Worm (Caenorhabditis elegans) whole organism, young adult: ENCODE measurements around the gene T21B10.4.
A peak's percentile ranks its signal among the peaks of the same experiment; 100 is the strongest.

Experiments used
- B0336.3 ChIP-seq: fragments of 200-800 bp; sonication (Bioruptor generic); IDR thresholded peaks from 2 replicates; pipeline ENCODE4 v1.3.6; 2022; ENCODE audit warnings: missing genetic modification characterization, missing compliant biosample characterization
- C17E4.6 ChIP-seq: fragments of 200-800 bp; sonication (Bioruptor generic); IDR thresholded peaks from 2 replicates; pipeline ENCODE4 v1.3.6; 2022; ENCODE audit warnings: missing genetic modification reagents, missing genetic modification characterization, missing compliant biosample characterization
- F22D6.2 ChIP-seq: sonication (generic microtip); optimal IDR thresholded peaks from 2 replicates; lab custom pipeline; 2016; ENCODE audit warnings: mild to moderate bottlenecking, missing genetic modification characterization, missing compliant biosample characterization
- F33H1.4 ChIP-seq: fragments of 200-800 bp; sonication (Bioruptor generic); IDR thresholded peaks from 2 replicates; pipeline ENCODE4 v1.3.6; 2022; ENCODE audit warnings: missing genetic modification reagents, missing genetic modification characterization, missing compliant biosample characterization
- F39B2.1 ChIP-seq: fragments of 200-800 bp; sonication (Bioruptor generic); IDR thresholded peaks from 2 replicates; pipeline ENCODE4 v1.3.6; 2022; ENCODE audit warnings: missing genetic modification reagents, missing genetic modification characterization, missing compliant biosample characterization
- F49E8.2 ChIP-seq: sonication (generic microtip); optimal IDR thresholded peaks from 3 replicates; lab custom pipeline; 2017; ENCODE audit warnings: missing genetic modification characterization, mild to moderate bottlenecking, missing compliant biosample characterization, antibody characterized with exemption, moderate library complexity; ENCODE audit not compliant: insufficient read depth
- F55B11.4 ChIP-seq: sonication (generic microtip); optimal IDR thresholded peaks from 2 replicates; lab custom pipeline; 2016; ENCODE audit warnings: missing compliant biosample characterization, missing genetic modification characterization, borderline replicate concordance; ENCODE audit not compliant: insufficient read depth
- F57C9.4 ChIP-seq: sonication (generic microtip); optimal IDR thresholded peaks from 2 replicates; lab custom pipeline; 2017; ENCODE audit warnings: mild to moderate bottlenecking, missing genetic modification characterization, missing compliant biosample characterization
- K11D2.4 ChIP-seq: fragments of 200-800 bp; sonication (Bioruptor generic); IDR thresholded peaks from 2 replicates; pipeline ENCODE4 v1.3.6; 2022; ENCODE audit warnings: missing genetic modification reagents, missing genetic modification characterization, missing compliant biosample characterization
- K12H6.12 ChIP-seq: fragments of 200-800 bp; sonication (Bioruptor generic); optimal IDR thresholded peaks from 2 replicates; lab custom pipeline; 2018; ENCODE audit warnings: mild to moderate bottlenecking, missing genetic modification characterization, missing compliant biosample characterization
- Y67H2A.10 ChIP-seq: fragments of 200-800 bp; sonication (Bioruptor generic); conservative IDR thresholded peaks from 2 replicates; pipeline ENCODE4 v1.3.6; 2022; ENCODE audit warnings: missing genetic modification reagents, missing genetic modification characterization, missing compliant biosample characterization
- Y79H2A.3 ChIP-seq: fragments of 200-800 bp; sonication (Bioruptor generic); conservative IDR thresholded peaks from 2 replicates; pipeline ENCODE4 v1.3.6; 2022; ENCODE audit warnings: missing genetic modification reagents, missing genetic modification characterization, missing compliant biosample characterization
- aptf-2 ChIP-seq: fragments of 200-800 bp; sonication (Bioruptor generic); conservative IDR thresholded peaks from 2 replicates; pipeline ENCODE4 v1.3.6; 2022; ENCODE audit warnings: missing genetic modification reagents, missing genetic modification characterization, missing compliant biosample characterization
- athp-1 ChIP-seq: sonication (generic microtip); optimal IDR thresholded peaks from 2 replicates; lab custom pipeline; 2017; ENCODE audit warnings: mild to moderate bottlenecking, missing genetic modification characterization, missing compliant biosample characterization
- attf-6 ChIP-seq: fragments of 200-800 bp; sonication (Bioruptor generic); IDR thresholded peaks from 2 replicates; pipeline ENCODE4 v1.3.6; 2022; ENCODE audit warnings: missing genetic modification reagents, missing genetic modification characterization, missing compliant biosample characterization
- bed-2 ChIP-seq: fragments of 200-800 bp; sonication (Bioruptor generic); IDR thresholded peaks from 2 replicates; pipeline ENCODE4 v1.3.6; 2022; ENCODE audit warnings: missing genetic modification reagents, missing genetic modification characterization, missing compliant biosample characterization
- cebp-1 ChIP-seq, 2 experiments: fragments of 200-800 bp in 1 of 2; sonication (Bioruptor generic) in 1 of 2; sonication (generic microtip) in 1 of 2; IDR thresholded peaks in 1 of 2; optimal IDR thresholded peaks in 1 of 2; 2 replicates each; pipeline versions ENCODE4 v1.3.6 to Lab custom; 2017 to 2022; ENCODE audit warnings: missing compliant biosample characterization in 2 of 2, missing genetic modification characterization in 2 of 2, mild to moderate bottlenecking in 1 of 2, missing genetic modification reagents in 1 of 2, moderate library complexity in 1 of 2
- ceh-27 ChIP-seq: fragments of 200-800 bp; sonication (Bioruptor generic); optimal IDR thresholded peaks from 2 replicates; lab custom pipeline; 2018; ENCODE audit warnings: mild to moderate bottlenecking, missing genetic modification characterization, moderate library complexity, missing compliant biosample characterization
- ceh-58 ChIP-seq: fragments of 200-800 bp; sonication (Bioruptor generic); IDR thresholded peaks from 2 replicates; pipeline ENCODE4 v1.3.6; 2022; ENCODE audit warnings: missing genetic modification characterization, missing compliant biosample characterization
- ceh-79 ChIP-seq: sonication (generic microtip); optimal IDR thresholded peaks from 2 replicates; lab custom pipeline; 2017; ENCODE audit warnings: mild to moderate bottlenecking, missing genetic modification characterization, missing compliant biosample characterization
- chd-7 ChIP-seq: sonication (generic microtip); optimal IDR thresholded peaks from 2 replicates; lab custom pipeline; 2016; ENCODE audit warnings: mild to moderate bottlenecking, missing genetic modification characterization, moderate library complexity, missing compliant biosample characterization
- dox-1 ChIP-seq: fragments of 200-800 bp; sonication (Bioruptor generic); IDR thresholded peaks from 2 replicates; pipeline ENCODE4 v1.3.6; 2022; ENCODE audit warnings: missing genetic modification reagents, missing genetic modification characterization, missing compliant biosample characterization
- dpff-1 ChIP-seq: sonication (generic microtip); optimal IDR thresholded peaks from 2 replicates; lab custom pipeline; 2017; ENCODE audit warnings: mild to moderate bottlenecking, missing genetic modification characterization, missing compliant biosample characterization
- egl-18 ChIP-seq: fragments of 200-800 bp; sonication (Bioruptor generic); IDR thresholded peaks from 2 replicates; pipeline ENCODE4 v1.3.6; 2022; ENCODE audit warnings: missing genetic modification reagents, missing genetic modification characterization, missing compliant biosample characterization
- ekl-4 ChIP-seq: fragments of 200-800 bp; sonication (Bioruptor generic); IDR thresholded peaks from 2 replicates; pipeline ENCODE4 v1.3.6; 2022; ENCODE audit warnings: missing genetic modification reagents, missing genetic modification characterization, missing compliant biosample characterization
- hlh-12 ChIP-seq: sonication (generic microtip); optimal IDR thresholded peaks from 2 replicates; lab custom pipeline; 2016; ENCODE audit warnings: missing genetic modification characterization, missing compliant biosample characterization
- hmg-1.2 ChIP-seq: fragments of 200-800 bp; sonication (Bioruptor generic); IDR thresholded peaks from 2 replicates; pipeline ENCODE4 v1.3.6; 2022; ENCODE audit warnings: missing genetic modification reagents, missing genetic modification characterization, missing compliant biosample characterization
- hrde-1 ChIP-seq: sonication (generic microtip); optimal IDR thresholded peaks from 2 replicates; lab custom pipeline; 2016; ENCODE audit warnings: missing genetic modification characterization, mild to moderate bottlenecking, missing compliant biosample characterization, moderate library complexity, missing genotype, missing genetic modification reagents, borderline replicate concordance
- lag-1 ChIP-seq: fragments of 200-800 bp; sonication (Bioruptor generic); IDR thresholded peaks from 2 replicates; pipeline ENCODE4 v1.3.6; 2022; ENCODE audit warnings: missing genetic modification reagents, missing genetic modification characterization, missing compliant biosample characterization
- let-526 ChIP-seq: fragments of 200-800 bp; sonication (Bioruptor generic); IDR thresholded peaks from 2 replicates; pipeline ENCODE4 v1.3.6; 2022; ENCODE audit warnings: missing genetic modification reagents, missing genetic modification characterization, missing compliant biosample characterization
- lin-54 ChIP-seq: fragments of 200-800 bp; sonication (Bioruptor generic); optimal IDR thresholded peaks from 2 replicates; lab custom pipeline; 2018; ENCODE audit warnings: mild to moderate bottlenecking, missing genetic modification characterization, missing compliant biosample characterization
- lsl-1 ChIP-seq: fragments of 200-800 bp; sonication (Bioruptor generic); optimal IDR thresholded peaks from 2 replicates; lab custom pipeline; 2018; ENCODE audit warnings: mild to moderate bottlenecking, missing genetic modification characterization, moderate library complexity, missing compliant biosample characterization
- madf-3 ChIP-seq: fragments of 200-800 bp; sonication (Bioruptor generic); IDR thresholded peaks from 2 replicates; pipeline ENCODE4 v1.3.6; 2022; ENCODE audit warnings: missing genetic modification reagents, missing genetic modification characterization, missing compliant biosample characterization
- mxl-1 ChIP-seq: sonication (generic microtip); optimal IDR thresholded peaks from 2 replicates; lab custom pipeline; 2016; ENCODE audit warnings: missing genetic modification characterization, missing compliant biosample characterization
- nfya-2 ChIP-seq: fragments of 200-800 bp; sonication (Bioruptor generic); IDR thresholded peaks from 2 replicates; pipeline ENCODE4 v1.3.6; 2022; ENCODE audit warnings: missing genetic modification reagents, missing genetic modification characterization, missing compliant biosample characterization
- nhr-90 ChIP-seq: sonication (generic microtip); optimal IDR thresholded peaks from 2 replicates; lab custom pipeline; 2016; ENCODE audit warnings: missing genotype, mild to moderate bottlenecking, missing genetic modification characterization, missing compliant biosample characterization
- pbrm-1 ChIP-seq: fragments of 200-800 bp; sonication (Bioruptor generic); IDR thresholded peaks from 2 replicates; pipeline ENCODE4 v1.3.6; 2022; ENCODE audit warnings: missing genetic modification reagents, missing genetic modification characterization, missing compliant biosample characterization
- rec-8 ChIP-seq, 2 experiments: sonication (generic microtip); optimal IDR thresholded peaks; 2 replicates each; lab custom pipeline; 2016; ENCODE audit warnings: mild to moderate bottlenecking in 2 of 2, missing genetic modification characterization in 2 of 2, missing genetic modification reagents in 2 of 2, missing genotype in 2 of 2, missing biosample characterization in 1 of 2, missing compliant biosample characterization in 1 of 2, moderate library complexity in 1 of 2
- rpc-1 ChIP-seq, 2 experiments: fragments of 150-350 bp in 1 of 2; sonication (generic microtip) in 1 of 2; optimal IDR thresholded peaks; 2 replicates each; lab custom pipeline; 2014 to 2018; ENCODE audit warnings: missing biosample characterization in 1 of 2, missing genetic modification characterization in 1 of 2, missing genetic modification reagents in 1 of 2, missing genotype in 1 of 2
- snpc-3.4 ChIP-seq: sonication (generic microtip); optimal IDR thresholded peaks from 2 replicates; lab custom pipeline; 2017; ENCODE audit warnings: missing genetic modification characterization, mild to moderate bottlenecking, missing compliant biosample characterization, antibody characterized with exemption, moderate library complexity, missing genotype, missing genetic modification reagents
- snpc-4 ChIP-seq, 5 experiments: fragments of 150-350 bp in 1 of 5; sonication (generic microtip) in 4 of 5; optimal IDR thresholded peaks; 2 replicates each; lab custom pipeline; 2014 to 2018; ENCODE audit warnings: missing genetic modification characterization in 5 of 5, missing biosample characterization in 3 of 5, antibody characterized with exemption in 2 of 5, mild to moderate bottlenecking in 2 of 5, missing compliant biosample characterization in 2 of 5, missing genotype in 2 of 5, moderate library complexity in 2 of 5, missing genetic modification reagents in 1 of 5
- tlf-1 ChIP-seq: fragments of 200-800 bp; sonication (Bioruptor generic); optimal IDR thresholded peaks from 2 replicates; lab custom pipeline; 2018; ENCODE audit warnings: mild to moderate bottlenecking, missing genetic modification characterization, missing compliant biosample characterization
- unc-130 ChIP-seq: sonication (generic microtip); optimal IDR thresholded peaks from 2 replicates; lab custom pipeline; 2016; ENCODE audit warnings: missing genetic modification reagents, missing genetic modification characterization, missing compliant biosample characterization
- unc-62 ChIP-seq: fragments of 150-350 bp; optimal IDR thresholded peaks from 2 replicates; lab custom pipeline; 2014; ENCODE audit warnings: missing biosample characterization, missing genetic modification reagents, missing genetic modification characterization
- zim-3 ChIP-seq: sonication (generic microtip); optimal IDR thresholded peaks from 2 replicates; lab custom pipeline; 2017; ENCODE audit warnings: mild to moderate bottlenecking, missing genetic modification characterization, moderate library complexity, missing compliant biosample characterization
- ztf-22 ChIP-seq: fragments of 200-800 bp; sonication (Bioruptor generic); optimal IDR thresholded peaks from 2 replicates; lab custom pipeline; 2018; ENCODE audit warnings: mild to moderate bottlenecking, missing genetic modification characterization, moderate library complexity, missing compliant biosample characterization
- ztf-26 ChIP-seq: sonication (generic microtip); optimal IDR thresholded peaks from 2 replicates; lab custom pipeline; 2017; ENCODE audit warnings: missing genetic modification characterization, missing compliant biosample characterization

T21B10.4 gene

ce11 chrII:8930763-8931162 is 9.9 kb upstream of the T21B10.4 start, which contains the start of gene enol-1 (continued):
- TF ChIP-seq bed-2 (GFP tag; lab: Robert Waterston, UW) (no peak), F22D6.2 (tag; lab: Kevin White, UChicago) (no peak), ceh-58 (GFP tag; lab: Robert Waterston, UW) (no peak), lag-1 (GFP tag; lab: Robert Waterston, UW) (no peak), snpc-4 (GFP tag; optimal IDR thresholded peaks at IDR 0.05; lab: Kevin White, UChicago) (no peak), snpc-4 (tag; optimal IDR thresholded peaks at IDR 0.05; lab: Kevin White, UChicago) (no peak), ceh-79 (tag; lab: Kevin White, UChicago) (no peak), snpc-3.4 (tag; lab: Kevin White, UChicago) (peak; percentile 59), dox-1 (no peak), unc-130 (GFP tag; lab: Kevin White, UChicago) (peak; percentile 45), lsl-1 (peak; percentile 34), F57C9.4 (tag; lab: Kevin White, UChicago) (no peak), attf-6 (GFP tag; lab: Robert Waterston, UW) (0 out of 2 replicates have a peak, but pooled peaks have one; percentile 30), egl-18 (GFP tag; lab: Robert Waterston, UW) (no peak), madf-3 (GFP tag; lab: Robert Waterston, UW) (no peak; the same call in 1 of the 2 replicates), ztf-22 (no peak), pbrm-1 (GFP tag; lab: Robert Waterston, UW) (0 out of 2 replicates have a peak, but pooled peaks have one; percentile 19), ztf-26 (tag; lab: Kevin White, UChicago) (no peak), nhr-90 (no peak), mxl-1 (tag; lab: Kevin White, UChicago) (no peak), ceh-27 (GFP tag; lab: Kevin White, UChicago) (no peak), C17E4.6 (no peak), chd-7 (no peak), hrde-1 (tag; lab: Kevin White, UChicago) (no peak), nfya-2 (no peak), rec-8 (tag; optimal IDR thresholded peaks at IDR 0.05; lab: Kevin White, UChicago) (no peak), F33H1.4 (GFP tag; lab: Robert Waterston, UW) (peak; percentile 50), Y79H2A.3 (GFP tag; lab: Robert Waterston, UW) (no peak), dpff-1 (tag; lab: Kevin White, UChicago) (no peak), aptf-2 (GFP tag; lab: Robert Waterston, UW) (no peak), hmg-1.2 (GFP tag; lab: Robert Waterston, UW) (no peak), cebp-1 (GFP tag; IDR thresholded peaks at IDR 0.05; lab: Robert Waterston, UW) (no peak), cebp-1 (tag; optimal IDR thresholded peaks at IDR 0.05; lab: Kevin White, UChicago) (peak; percentile 12), F39B2.1 (GFP tag; lab: Robert Waterston, UW) (no peak), K11D2.4 (GFP tag; lab: Robert Waterston, UW) (0 out of 2 replicates have a peak, but pooled peaks have one; percentile 14), K12H6.12 (tag; lab: Kevin White, UChicago) (no peak), Y67H2A.10 (GFP tag; lab: Robert Waterston, UW) (no peak), B0336.3 (GFP tag; lab: Robert Waterston, UW) (no peak; the same call in 1 of the 2 replicates), unc-62 (GFP tag; lab: Kevin White, UChicago) (no peak), tlf-1 (peak; percentile 10), lin-54 (peak; percentile 15), F55B11.4 (no peak), hlh-12 (tag; lab: Kevin White, UChicago) (no peak), let-526 (GFP tag; lab: Robert Waterston, UW) (no peak), athp-1 (tag; lab: Kevin White, UChicago) (peak; percentile 5), ekl-4 (no peak), rpc-1 (optimal IDR thresholded peaks at IDR 0.05; lab: Kevin White, UChicago) (no peak), rpc-1 (tag; optimal IDR thresholded peaks at IDR 0.05; lab: Kevin White, UChicago) (no peak), F49E8.2 (tag; lab: Kevin White, UChicago) (peak; percentile 22), zim-3 (tag; lab: Kevin White, UChicago) (no peak)
